Worm (Caenorhabditis elegans): ENCODE measurements around the gene ugt-8.

- no peak for TF ChIP-seq flt-1 (GFP tag; IDR thresholded peaks at IDR 0.05)
- no peak for TF ChIP-seq hmg-4 (GFP tag; optimal IDR thresholded peaks at IDR 0.05)
- no peak for TF ChIP-seq tra-4 (tag; optimal IDR thresholded peaks at IDR 0.05)
- TF ChIP-seq ets-7 (tag; optimal IDR thresholded peaks at IDR 0.05), result no peak
Observed at ce11 chrV:4908591-4908990, 4.9 kb downstream of the ugt-8 start, which contains the start of gene ugt-13.
